Worm (Caenorhabditis elegans) whole organism, L2 larva: ENCODE measurements around the gene Y49F6B.9.

Experiments used
- ama-1 ChIP-seq: fragments of 150-350 bp; optimal IDR thresholded peaks from 2 replicates; lab custom pipeline; 2018; ENCODE audit warnings: inconsistent platforms
- blmp-1 ChIP-seq: sonication (generic microtip); optimal IDR thresholded peaks from 2 replicates; lab custom pipeline; 2017; ENCODE audit warnings: missing genetic modification characterization, mild to moderate bottlenecking, missing compliant biosample characterization, antibody characterized with exemption, moderate library complexity; ENCODE audit not compliant: insufficient read depth
- elt-3 ChIP-seq: sonication (generic microtip); optimal IDR thresholded peaks from 2 replicates; lab custom pipeline; 2017; ENCODE audit warnings: missing biosample characterization, missing genetic modification characterization
- lin-11 ChIP-seq: fragments of 150-350 bp; sonication (generic microtip); optimal IDR thresholded peaks from 2 replicates; lab custom pipeline; 2014; ENCODE audit warnings: missing biosample characterization, missing genetic modification characterization, inconsistent platforms, mixed read lengths
- lin-13 ChIP-seq: fragments of 150-350 bp; optimal IDR thresholded peaks from 2 replicates; lab custom pipeline; 2014; ENCODE audit warnings: missing biosample characterization, missing genetic modification reagents, missing genetic modification characterization
- lsy-2 ChIP-seq, 2 experiments: fragments of 150-350 bp in 1 of 2; sonication (generic microtip) in 1 of 2; optimal IDR thresholded peaks; 2 replicates each; lab custom pipeline; 2014 to 2017; ENCODE audit warnings: missing biosample characterization in 2 of 2, missing genetic modification characterization in 2 of 2
- nhr-11 ChIP-seq: fragments of 150-350 bp; optimal IDR thresholded peaks from 2 replicates; lab custom pipeline; 2014; ENCODE audit warnings: missing biosample characterization, missing genetic modification characterization
- nhr-25 ChIP-seq: fragments of 150-350 bp; sonication (generic microtip); optimal IDR thresholded peaks from 3 replicates; lab custom pipeline; 2014; ENCODE audit warnings: missing biosample characterization, missing genetic modification characterization
- nhr-77 ChIP-seq: fragments of 150-350 bp; optimal IDR thresholded peaks from 2 replicates; lab custom pipeline; 2014; ENCODE audit warnings: missing biosample characterization, missing genetic modification characterization
- snpc-4 ChIP-seq: fragments of 150-350 bp; optimal IDR thresholded peaks from 2 replicates; lab custom pipeline; 2014; ENCODE audit warnings: missing biosample characterization, missing genetic modification characterization
- unc-55 ChIP-seq: fragments of 150-350 bp; sonication (generic microtip); optimal IDR thresholded peaks from 3 replicates; lab custom pipeline; 2014; ENCODE audit warnings: missing biosample characterization, missing genetic modification reagents, missing genetic modification characterization
- unc-62 ChIP-seq: fragments of 150-350 bp; optimal IDR thresholded peaks from 2 replicates; lab custom pipeline; 2014; ENCODE audit warnings: missing biosample characterization, missing genetic modification reagents, missing genetic modification characterization

- TF ChIP-seq lsy-2 (tag; optimal IDR thresholded peaks at IDR 0.05; lab: Kevin White, UChicago) (no peak), ama-1 (lab: Kevin White, UChicago) (no peak), unc-55 (GFP tag; lab: Kevin White, UChicago) (no peak), lin-11 (tag; lab: Kevin White, UChicago) (no peak), elt-3 (tag; lab: Kevin White, UChicago) (no peak), nhr-11 (no peak), unc-62 (GFP tag; lab: Kevin White, UChicago) (no peak), snpc-4 (no peak), lin-13 (GFP tag; lab: Kevin White, UChicago) (no peak), nhr-25 (no peak), blmp-1 (tag; lab: Kevin White, UChicago) (no peak), nhr-77 (tag; lab: Kevin White, UChicago) (no peak)
These were observed 27.6 kb downstream of the Y49F6B.9 start, which contains the start of gene Y49F6B.13 for ce11 chrII:3471603-3472002.
